4 fruit fly cellular contexts compared by ENCODE assay signal in genomic region chr3R:21097631-21098117, dm6.
TF ChIP-seq lines count a peak whose summit lies in the region.

TSS of gene RhoGAP93B (minus strand) at chr3R:21097827.

TF ChIP-seq in whole organism, adult, 20 proteins besides CTCF, POLR2A, EP300 and RAD21 (continued from another document):
- TF ChIP-seq ovo (GFP tag; optimal IDR thresholded peaks at IDR 0.05; lab: Kevin White, UChicago) (peak; percentile 79), toe (GFP tag; optimal IDR thresholded peaks at IDR 0.05; lab: Kevin White, UChicago) (peak; percentile 95)

TF ChIP-seq in whole organism, embryonic, 481 proteins besides CTCF, POLR2A, EP300 and RAD21 (continued from another document and continues in another):
- TF ChIP-seq odd (GFP tag; optimal IDR thresholded peaks at IDR 0.05; lab: Kevin White, UChicago), result peak; percentile 9
- TF ChIP-seq CG5953 (GFP tag; IDR thresholded peaks at IDR 0.05; lab: Robert Waterston, UW), result peak; percentile 84
- no peak for TF ChIP-seq Eip74EF (GFP tag; optimal IDR thresholded peaks at IDR 0.05; lab: Kevin White, UChicago)
- peak; percentile 83 for TF ChIP-seq CoRest (tag; optimal IDR thresholded peaks at IDR 0.05; lab: Kevin White, UChicago)
- TF ChIP-seq ara (GFP tag; IDR thresholded peaks at IDR 0.05; lab: Robert Waterston, UW), result peak; percentile 87
- TF ChIP-seq ap (GFP tag; IDR thresholded peaks at IDR 0.05; lab: Robert Waterston, UW), result peak; percentile 76
- peak; percentile 92 for TF ChIP-seq CG3847 (GFP tag; IDR thresholded peaks at IDR 0.05; lab: Robert Waterston, UW)
- peak; percentile 91 for TF ChIP-seq lilli (GFP tag; optimal IDR thresholded peaks at IDR 0.05; lab: Kevin White, UChicago)
- TF ChIP-seq CG5180 (GFP tag; optimal IDR thresholded peaks at IDR 0.05; lab: Kevin White, UChicago), result no peak
- TF ChIP-seq CG6683 (GFP tag; optimal IDR thresholded peaks at IDR 0.05; lab: Kevin White, UChicago), result peak; percentile 48
- TF ChIP-seq CG11456 (GFP tag; IDR thresholded peaks at IDR 0.05; lab: Robert Waterston, UW), result peak; percentile 94
- peak; percentile 93 for TF ChIP-seq fu2 (GFP tag; optimal IDR thresholded peaks at IDR 0.05; lab: Kevin White, UChicago)
- peak; percentile 94 for TF ChIP-seq CG34422 (GFP tag; IDR thresholded peaks at IDR 0.05; lab: Robert Waterston, UW)
- TF ChIP-seq vvl (GFP tag; IDR thresholded peaks at IDR 0.05; lab: Robert Waterston, UW), result peak; percentile 95
- TF ChIP-seq Hsf (GFP tag; optimal IDR thresholded peaks at IDR 0.05; lab: Kevin White, UChicago), result peak; percentile 76
- TF ChIP-seq luna (GFP tag; optimal IDR thresholded peaks at IDR 0.05; lab: Kevin White, UChicago), result peak; percentile 53
- TF ChIP-seq amos (GFP tag; IDR thresholded peaks at IDR 0.05; lab: Robert Waterston, UW; ENCODE audit: partially characterized antibody), result peak; percentile 100
- TF ChIP-seq CG32772 (GFP tag; IDR thresholded peaks at IDR 0.05; lab: Robert Waterston, UW), result peak; percentile 86
- peak; percentile 82 for TF ChIP-seq Fer3 (tag; optimal IDR thresholded peaks at IDR 0.05; lab: Kevin White, UChicago)
- TF ChIP-seq schlank (tag; optimal IDR thresholded peaks at IDR 0.05; lab: Kevin White, UChicago), result no peak
- TF ChIP-seq CG10543 (GFP tag; optimal IDR thresholded peaks at IDR 0.05; lab: Kevin White, UChicago), result peak; percentile 85
- peak; percentile 33 for TF ChIP-seq grn (GFP tag; optimal IDR thresholded peaks at IDR 0.05; lab: Kevin White, UChicago)
- TF ChIP-seq CG17912 (GFP tag; optimal IDR thresholded peaks at IDR 0.05; lab: Kevin White, UChicago), result peak; percentile 43
- peak; percentile 93 for TF ChIP-seq CG7786 (GFP tag; optimal IDR thresholded peaks at IDR 0.05; lab: Kevin White, UChicago)
- peak; percentile 70 for TF ChIP-seq CG5245 (GFP tag; optimal IDR thresholded peaks at IDR 0.05; lab: Kevin White, UChicago)
- TF ChIP-seq ash1 (GFP tag; optimal IDR thresholded peaks at IDR 0.05; lab: Kevin White, UChicago), result no peak
- TF ChIP-seq CG8388 (GFP tag; optimal IDR thresholded peaks at IDR 0.05; lab: Kevin White, UChicago), result peak; percentile 70
- peak; percentile 83 for TF ChIP-seq gfzf (GFP tag; optimal IDR thresholded peaks at IDR 0.05; lab: Kevin White, UChicago)
- peak; percentile 91 for TF ChIP-seq Ptx1 (GFP tag; IDR thresholded peaks at IDR 0.05; lab: Robert Waterston, UW)
- peak; percentile 95 for TF ChIP-seq CG2120 (GFP tag; optimal IDR thresholded peaks at IDR 0.05; lab: Kevin White, UChicago)
- peak; percentile 82 for TF ChIP-seq CG8924 (tag; optimal IDR thresholded peaks at IDR 0.05; lab: Kevin White, UChicago)
- TF ChIP-seq CG12155 (GFP tag; optimal IDR thresholded peaks at IDR 0.05; lab: Kevin White, UChicago), result peak; percentile 79
- peak; percentile 85 for TF ChIP-seq Mad (GFP tag; optimal IDR thresholded peaks at IDR 0.05; lab: Kevin White, UChicago)
- TF ChIP-seq CG9797 (GFP tag; optimal IDR thresholded peaks at IDR 0.05; lab: Kevin White, UChicago), result peak; percentile 90
- peak; percentile 8 for TF ChIP-seq salm (tag; optimal IDR thresholded peaks at IDR 0.05; lab: Kevin White, UChicago)
- peak; percentile 61 for TF ChIP-seq wdn (GFP tag; IDR thresholded peaks at IDR 0.05; lab: Robert Waterston, UW)
- peak; percentile 79 for TF ChIP-seq Hmr (GFP tag; optimal IDR thresholded peaks at IDR 0.05; lab: Kevin White, UChicago)
- no peak for TF ChIP-seq br (optimal IDR thresholded peaks at IDR 0.05; lab: Kevin White, UChicago)
- peak; percentile 67 for TF ChIP-seq Dek (tag; optimal IDR thresholded peaks at IDR 0.05; lab: Kevin White, UChicago)
- peak; percentile 86 for TF ChIP-seq Nf-YA (GFP tag; IDR thresholded peaks at IDR 0.05; lab: Robert Waterston, UW)
- TF ChIP-seq Hmx (GFP tag; optimal IDR thresholded peaks at IDR 0.05; lab: Kevin White, UChicago), result no peak
- TF ChIP-seq CG3838 (GFP tag; optimal IDR thresholded peaks at IDR 0.05; lab: Kevin White, UChicago), result peak; percentile 79
- TF ChIP-seq tll (GFP tag; optimal IDR thresholded peaks at IDR 0.05; lab: Kevin White, UChicago), result peak in 1 of 2 experiments; percentile 29

TF ChIP-seq in whole organism, prepupa, 60 proteins besides CTCF, POLR2A, EP300 and RAD21 (continued from another document):
- no peak for TF ChIP-seq CG6276 (GFP tag; optimal IDR thresholded peaks at IDR 0.05; lab: Kevin White, UChicago)
- peak; percentile 78 for TF ChIP-seq CG6808 (GFP tag; optimal IDR thresholded peaks at IDR 0.05; lab: Kevin White, UChicago)
- TF ChIP-seq OdsH (GFP tag; optimal IDR thresholded peaks at IDR 0.05; lab: Kevin White, UChicago), result peak; percentile 72
- peak; percentile 84 for TF ChIP-seq lz (GFP tag; optimal IDR thresholded peaks at IDR 0.05; lab: Kevin White, UChicago)
- peak; percentile 85 for TF ChIP-seq Gug (GFP tag; IDR thresholded peaks at IDR 0.05; lab: Robert Waterston, UW)
- peak; percentile 69 for TF ChIP-seq Ets21C (GFP tag; optimal IDR thresholded peaks at IDR 0.05; lab: Kevin White, UChicago)
- no peak for TF ChIP-seq Sox102F (GFP tag; optimal IDR thresholded peaks at IDR 0.05; lab: Kevin White, UChicago)
- TF ChIP-seq Eip78C (GFP tag; lab: Kevin White, UChicago), result peak; percentile 88
- TF ChIP-seq eg (GFP tag; IDR thresholded peaks at IDR 0.05; lab: Robert Waterston, UW), result peak; percentile 88
- TF ChIP-seq Smox (GFP tag; optimal IDR thresholded peaks at IDR 0.05; lab: Kevin White, UChicago), result no peak
- no peak for TF ChIP-seq Hr38 (GFP tag; optimal IDR thresholded peaks at IDR 0.05; lab: Kevin White, UChicago)
- peak; percentile 87 for TF ChIP-seq CG3032 (tag; optimal IDR thresholded peaks at IDR 0.05; lab: Kevin White, UChicago)
- peak; percentile 93 for TF ChIP-seq CG6163 (GFP tag; IDR thresholded peaks at IDR 0.05; lab: Robert Waterston, UW)
- peak; percentile 53 for TF ChIP-seq CG8319 (GFP tag; optimal IDR thresholded peaks at IDR 0.05; lab: Kevin White, UChicago)
- peak; percentile 74 for TF ChIP-seq CG3919 (GFP tag; optimal IDR thresholded peaks at IDR 0.05; lab: Kevin White, UChicago)
- peak; percentile 86 for TF ChIP-seq CG10631 (GFP tag; optimal IDR thresholded peaks at IDR 0.05; lab: Kevin White, UChicago)
- TF ChIP-seq CG15336 (GFP tag; IDR thresholded peaks at IDR 0.05; lab: Robert Waterston, UW), result peak; percentile 73
- TF ChIP-seq Hr4 (GFP tag; optimal IDR thresholded peaks at IDR 0.05; lab: Kevin White, UChicago), result peak; percentile 90
- TF ChIP-seq CG6792 (GFP tag; optimal IDR thresholded peaks at IDR 0.05; lab: Kevin White, UChicago), result peak; percentile 50
- TF ChIP-seq Blimp-1 (GFP tag; optimal IDR thresholded peaks at IDR 0.05; lab: Kevin White, UChicago), result no peak
- TF ChIP-seq Eip75B (GFP tag; optimal IDR thresholded peaks at IDR 0.05; lab: Kevin White, UChicago), result no peak
- TF ChIP-seq Lpt (GFP tag; optimal IDR thresholded peaks at IDR 0.05; lab: Kevin White, UChicago), result no peak
- peak; percentile 58; the same call in 1 of the 2 replicates for TF ChIP-seq CG11294 (GFP tag; IDR thresholded peaks at IDR 0.05; lab: Robert Waterston, UW)
- TF ChIP-seq CG34406 (GFP tag; optimal IDR thresholded peaks at IDR 0.05; lab: Kevin White, UChicago), result no peak
- peak; percentile 58 for TF ChIP-seq CG16779 (tag; optimal IDR thresholded peaks at IDR 0.05; lab: Kevin White, UChicago)
- peak; percentile 69 for TF ChIP-seq dsx (GFP tag; optimal IDR thresholded peaks at IDR 0.05; lab: Kevin White, UChicago; ENCODE audit: poor library complexity, severe bottlenecking)
- TF ChIP-seq CG31627 (GFP tag; optimal IDR thresholded peaks at IDR 0.05; lab: Kevin White, UChicago), result peak; percentile 82
- no peak for TF ChIP-seq vri (GFP tag; optimal IDR thresholded peaks at IDR 0.05; lab: Kevin White, UChicago)
- TF ChIP-seq fd59A (GFP tag; optimal IDR thresholded peaks at IDR 0.05; lab: Kevin White, UChicago), result peak; percentile 24
- no peak for TF ChIP-seq pdm3 (GFP tag; optimal IDR thresholded peaks at IDR 0.05; lab: Kevin White, UChicago)
- TF ChIP-seq CG7368 (GFP tag; optimal IDR thresholded peaks at IDR 0.05; lab: Kevin White, UChicago), result peak; percentile 71
- peak; percentile 82 for TF ChIP-seq Ets96B (tag; optimal IDR thresholded peaks at IDR 0.05; lab: Kevin White, UChicago)
- TF ChIP-seq CG6854 (GFP tag; optimal IDR thresholded peaks at IDR 0.05; lab: Kevin White, UChicago), result peak; percentile 34
- no peak for TF ChIP-seq CG11762 (GFP tag; optimal IDR thresholded peaks at IDR 0.05; lab: Kevin White, UChicago; ENCODE audit: insufficient read depth)
- TF ChIP-seq CG8119 (GFP tag; IDR thresholded peaks at IDR 0.05; lab: Robert Waterston, UW), result peak; percentile 84
- TF ChIP-seq CG9139 (GFP tag; optimal IDR thresholded peaks at IDR 0.05; lab: Kevin White, UChicago), result no peak
- TF ChIP-seq fkh (GFP tag; optimal IDR thresholded peaks at IDR 0.05; lab: Kevin White, UChicago), result peak; percentile 95
- peak; percentile 55 for TF ChIP-seq CG1621 (tag; optimal IDR thresholded peaks at IDR 0.05; lab: Kevin White, UChicago)
- TF ChIP-seq achi (GFP tag; optimal IDR thresholded peaks at IDR 0.05; lab: Kevin White, UChicago), result no peak
- peak; percentile 30 for TF ChIP-seq Sox15 (GFP tag; optimal IDR thresholded peaks at IDR 0.05; lab: Kevin White, UChicago)
- TF ChIP-seq spab (GFP tag; optimal IDR thresholded peaks at IDR 0.05; lab: Kevin White, UChicago), result no peak

TF ChIP-seq in whole organism, wandering third instar larva, 38 proteins besides CTCF, POLR2A, EP300 and RAD21 (continued from another document):
- TF ChIP-seq Hr78 (GFP tag; optimal IDR thresholded peaks at IDR 0.05; lab: Kevin White, UChicago), result no peak
- peak; percentile 29 for TF ChIP-seq jim (GFP tag; optimal IDR thresholded peaks at IDR 0.05; lab: Kevin White, UChicago)
- TF ChIP-seq Vsx2 (GFP tag; optimal IDR thresholded peaks at IDR 0.05; lab: Kevin White, UChicago; ENCODE audit: partially characterized antibody), result no peak
- peak; percentile 19 for TF ChIP-seq Myc (optimal IDR thresholded peaks at IDR 0.05; lab: Kevin White, UChicago)
- no peak for TF ChIP-seq usp (GFP tag; optimal IDR thresholded peaks at IDR 0.05; lab: Kevin White, UChicago)
- TF ChIP-seq pan (optimal IDR thresholded peaks at IDR 0.05; lab: Kevin White, UChicago), result no peak
- TF ChIP-seq dsf (GFP tag; optimal IDR thresholded peaks at IDR 0.05; lab: Kevin White, UChicago; ENCODE audit: borderline replicate concordance), result peak; percentile 93
- TF ChIP-seq rgr (GFP tag; optimal IDR thresholded peaks at IDR 0.05; lab: Kevin White, UChicago), result peak; percentile 83
- TF ChIP-seq CG32264 (GFP tag; optimal IDR thresholded peaks at IDR 0.05; lab: Kevin White, UChicago), result peak; percentile 65
- no peak for TF ChIP-seq Dfd (GFP tag; optimal IDR thresholded peaks at IDR 0.05; lab: Kevin White, UChicago)
- no peak for TF ChIP-seq brk (GFP tag; optimal IDR thresholded peaks at IDR 0.05; lab: Kevin White, UChicago)
- TF ChIP-seq CrebA (GFP tag; optimal IDR thresholded peaks at IDR 0.05; lab: Kevin White, UChicago; ENCODE audit: borderline replicate concordance), result no peak
- peak; percentile 75 for TF ChIP-seq ey (GFP tag; optimal IDR thresholded peaks at IDR 0.05; lab: Kevin White, UChicago)
- TF ChIP-seq Hr83 (GFP tag; optimal IDR thresholded peaks at IDR 0.05; lab: Kevin White, UChicago; ENCODE audit: poor library complexity, severe bottlenecking), result peak; percentile 53
- TF ChIP-seq woc (GFP tag; optimal IDR thresholded peaks at IDR 0.05; lab: Kevin White, UChicago), result peak; percentile 87
TF ChIP-seq in whole organism, wandering third instar larva: peak in this region for 21.
